Worm (Caenorhabditis elegans): ENCODE results near the gene fem-3.
"Not testable (repeated sequence)": the region's sequence is repeated elsewhere in the genome, so short reads cannot be mapped to it uniquely, and the experiment has no call there.

DNA sequence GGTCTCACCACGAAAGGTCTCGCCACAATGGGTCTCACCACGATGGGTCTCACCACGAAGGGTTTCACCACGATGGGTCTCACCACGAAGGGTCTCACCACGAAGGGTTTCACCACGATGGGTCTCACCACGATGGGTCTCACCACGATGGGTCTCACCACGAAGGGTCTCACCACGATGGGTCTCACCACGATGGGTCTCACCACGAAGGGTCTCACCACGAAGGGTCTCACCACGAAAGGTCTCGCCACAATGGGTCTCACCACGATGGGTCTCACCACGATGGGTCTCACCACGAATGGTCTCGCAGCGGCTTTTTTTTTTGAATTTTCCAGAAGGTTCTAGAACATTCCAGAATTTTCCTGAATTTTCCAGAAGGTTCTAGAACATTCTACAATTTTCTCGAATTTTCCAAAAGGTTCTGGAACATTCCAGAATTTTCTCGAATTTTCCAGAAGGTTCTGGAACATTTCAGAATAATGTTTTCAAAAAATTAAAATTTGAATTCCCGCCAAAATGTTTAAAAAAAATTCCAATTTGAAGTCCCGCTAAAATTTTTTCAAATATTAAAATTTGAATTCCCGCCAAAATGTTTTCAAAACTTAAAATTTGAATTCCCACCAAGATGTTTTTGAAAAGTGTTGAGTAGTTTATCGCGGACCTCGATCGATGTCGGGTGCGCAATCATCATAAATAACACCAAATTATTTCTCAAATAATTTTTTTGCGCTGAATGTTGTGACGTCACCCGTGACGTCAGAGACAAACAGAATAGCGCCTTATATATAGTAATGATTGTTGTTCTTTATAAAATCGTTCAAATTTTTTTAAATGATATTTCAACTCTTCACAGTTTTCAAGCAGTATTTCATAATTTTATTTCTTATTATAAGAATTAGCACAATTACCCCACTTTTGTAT lies 37.2 kb upstream of the fem-3 start:
- TF ChIP-seq unc-62 (GFP tag; optimal IDR thresholded peaks at IDR 0.05); ces-1 (GFP tag; optimal IDR thresholded peaks at IDR 0.05); blmp-1 (tag; optimal IDR thresholded peaks at IDR 0.05); lin-13 (tag; optimal IDR thresholded peaks at IDR 0.05); unc-120 (tag; optimal IDR thresholded peaks at IDR 0.05; ENCODE audit: poor library complexity, severe bottlenecking); tbx-8 (GFP tag; optimal IDR thresholded peaks at IDR 0.05); elt-3 (tag; optimal IDR thresholded peaks at IDR 0.05); snpc-4 (tag; optimal IDR thresholded peaks at IDR 0.05); sptf-1 (tag; optimal IDR thresholded peaks at IDR 0.05); ztf-11 (tag; optimal IDR thresholded peaks at IDR 0.05): not testable (repeated sequence)

Measured in whole organism, mixed stage, embryonic.